Fruit fly (Drosophila melanogaster) whole organism, wandering third instar larva: ENCODE measurements around the gene CG7058.

ENCODE experiments used
- CrebA ChIP-seq: fragments of 200-800 bp; sonication (Bioruptor generic); optimal IDR thresholded peaks from 2 replicates; lab custom pipeline; 2016; ENCODE audit warnings: missing biosample characterization, mild to moderate bottlenecking, missing genetic modification characterization, borderline replicate concordance
- Myc ChIP-seq: fragments of >200 bp; optimal IDR thresholded peaks from 2 replicates; lab custom pipeline; 2017
- N ChIP-seq: fragments of >200 bp; optimal IDR thresholded peaks from 2 replicates; lab custom pipeline; 2018; ENCODE audit warnings: missing biosample characterization, missing external identifiers, missing genetic modification characterization
- Sp1 ChIP-seq: fragments of 200-800 bp; sonication (Bioruptor generic); optimal IDR thresholded peaks from 3 replicates; lab custom pipeline; 2019; ENCODE audit warnings: missing biosample characterization, mild to moderate bottlenecking, missing genetic modification characterization, moderate library complexity
- br ChIP-seq: fragments of 200-800 bp; sonication (Bioruptor generic); optimal IDR thresholded peaks from 2 replicates; lab custom pipeline; 2016; ENCODE audit warnings: missing biosample characterization, missing genetic modification characterization
- lola ChIP-seq: fragments of >200 bp; optimal IDR thresholded peaks from 2 replicates; lab custom pipeline; 2017; ENCODE audit warnings: missing biosample characterization, missing genetic modification characterization
- psq ChIP-seq: fragments of 200-800 bp; sonication (Bioruptor generic); optimal IDR thresholded peaks from 3 replicates; lab custom pipeline; 2017; ENCODE audit warnings: missing biosample characterization, mild to moderate bottlenecking, missing genetic modification characterization, moderate library complexity
- usp ChIP-seq: fragments of >200 bp; optimal IDR thresholded peaks from 2 replicates; lab custom pipeline; 2017; ENCODE audit warnings: missing biosample characterization, missing genetic modification characterization

dm6 chrX:18771995-18772394 lies 34.5 kb upstream of the CG7058 start:
- TF ChIP-seq Myc (peak; percentile 83), br (GFP tag; lab: Kevin White, UChicago) (no peak), psq (GFP tag; lab: Kevin White, UChicago) (no peak), lola (no peak), usp (GFP tag; lab: Kevin White, UChicago) (no peak), CrebA (GFP tag; lab: Kevin White, UChicago) (no peak), Sp1 (no peak), N (peak; percentile 87)
